Fruit fly (Drosophila melanogaster) whole organism, adult: ENCODE data around the gene CG32845.

ENCODE experiments used
- CG11617 ChIP-seq: fragments of 200-800 bp; sonication (Bioruptor generic); optimal IDR thresholded peaks from 2 replicates; lab custom pipeline; 2017; ENCODE audit warnings: mild to moderate bottlenecking, missing biosample characterization, missing genetic modification reagents, missing genetic modification characterization
- CG12768 ChIP-seq: fragments of 200-800 bp; sonication (Bioruptor generic); optimal IDR thresholded peaks from 2 replicates; lab custom pipeline; 2017; ENCODE audit warnings: missing biosample characterization, missing genetic modification characterization, mild to moderate bottlenecking, moderate library complexity, missing genetic modification reagents
- CG1620 ChIP-seq: fragments of 200-800 bp; sonication (Bioruptor generic); optimal IDR thresholded peaks from 2 replicates; lab custom pipeline; 2016; ENCODE audit warnings: missing biosample characterization, missing genetic modification characterization
- CG33017 ChIP-seq: fragments of 200-800 bp; sonication (Bioruptor generic); optimal IDR thresholded peaks from 2 replicates; lab custom pipeline; 2018; ENCODE audit warnings: missing biosample characterization, mild to moderate bottlenecking, missing genetic modification characterization, moderate library complexity
- CG5204 ChIP-seq: fragments of 200-800 bp; sonication (Bioruptor generic); optimal IDR thresholded peaks from 2 replicates; lab custom pipeline; 2016; ENCODE audit warnings: missing biosample characterization, missing genetic modification characterization
- CG7045 ChIP-seq: fragments of 200-800 bp; sonication (Bioruptor generic); optimal IDR thresholded peaks from 2 replicates; lab custom pipeline; 2017; ENCODE audit warnings: missing biosample characterization, mild to moderate bottlenecking, missing genetic modification characterization
- CG7101 ChIP-seq: fragments of 200-800 bp; sonication (Bioruptor generic); optimal IDR thresholded peaks from 2 replicates; lab custom pipeline; 2018; ENCODE audit warnings: missing biosample characterization, mild to moderate bottlenecking, missing genetic modification characterization, moderate library complexity
- Clk ChIP-seq: fragments of 200-800 bp; sonication (Bioruptor generic); optimal IDR thresholded peaks from 2 replicates; lab custom pipeline; 2017; ENCODE audit warnings: missing biosample characterization, missing genetic modification characterization
- Crg-1 ChIP-seq: fragments of 200-800 bp; sonication (Bioruptor generic); optimal IDR thresholded peaks from 2 replicates; lab custom pipeline; 2016; ENCODE audit warnings: missing biosample characterization, missing genetic modification characterization
- Hr96 ChIP-seq: fragments of 200-800 bp; sonication (Bioruptor generic); optimal IDR thresholded peaks from 2 replicates; lab custom pipeline; 2016; ENCODE audit warnings: missing biosample characterization, missing genetic modification characterization
- Mnt ChIP-seq: fragments of 200-800 bp; sonication (Bioruptor generic); optimal IDR thresholded peaks from 2 replicates; lab custom pipeline; 2016; ENCODE audit warnings: missing biosample characterization, mild to moderate bottlenecking, missing genetic modification characterization
- bab1 ChIP-seq: fragments of 200-800 bp; sonication (Bioruptor generic); optimal IDR thresholded peaks from 3 replicates; lab custom pipeline; 2019; ENCODE audit warnings: missing biosample characterization, mild to moderate bottlenecking, missing genetic modification characterization, moderate library complexity
- cic ChIP-seq: fragments of 200-800 bp; sonication (Bioruptor generic); optimal IDR thresholded peaks from 2 replicates; lab custom pipeline; 2017; ENCODE audit warnings: missing biosample characterization, mild to moderate bottlenecking, missing genetic modification characterization, moderate library complexity
- cnc ChIP-seq, 2 experiments: fragments of >200 bp; optimal IDR thresholded peaks; 2 replicates each; lab custom pipeline; 2017
- kay ChIP-seq: fragments of 200-800 bp; sonication (Bioruptor generic); peaks from one replicate; lab custom pipeline; 2016; ENCODE audit warnings: missing biosample characterization, missing genetic modification characterization, borderline replicate concordance
- ovo ChIP-seq: fragments of 200-800 bp; sonication (Bioruptor generic); optimal IDR thresholded peaks from 2 replicates; lab custom pipeline; 2016; ENCODE audit warnings: missing biosample characterization, missing genetic modification characterization
- pad ChIP-seq: fragments of 200-800 bp; sonication (Bioruptor generic); optimal IDR thresholded peaks from 3 replicates; lab custom pipeline; 2017; ENCODE audit warnings: missing biosample characterization, missing genetic modification characterization, mild to moderate bottlenecking, moderate library complexity, missing genetic modification reagents
- tj ChIP-seq: fragments of 200-800 bp; sonication (Bioruptor generic); optimal IDR thresholded peaks from 3 replicates; lab custom pipeline; 2017; ENCODE audit warnings: missing biosample characterization, mild to moderate bottlenecking, missing genetic modification characterization, moderate library complexity
- toe ChIP-seq: fragments of 200-800 bp; sonication (Bioruptor generic); optimal IDR thresholded peaks from 2 replicates; lab custom pipeline; 2016; ENCODE audit warnings: missing biosample characterization, missing genetic modification characterization

The CG32845 gene

dm6 chr3L:291583-292145 is 18.5 kb upstream of the CG32845 start:
- TF ChIP-seq pad = peak; percentile 74
- no peak for TF ChIP-seq cic (GFP tag; lab: Kevin White, UChicago)
- no peak for TF ChIP-seq CG12768 (GFP tag; lab: Kevin White, UChicago)

dm6 chr3L:284253-284652 is 11.1 kb upstream of the CG32845 start:
- TF ChIP-seq toe (GFP tag; lab: Kevin White, UChicago) (no peak), CG11617 (GFP tag; lab: Kevin White, UChicago) (no peak), cic (GFP tag; lab: Kevin White, UChicago) (no peak), kay (GFP tag; lab: Kevin White, UChicago) (no peak), CG12768 (GFP tag; lab: Kevin White, UChicago) (no peak), tj (GFP tag; lab: Kevin White, UChicago) (no peak), CG7101 (no peak), Clk (GFP tag; lab: Kevin White, UChicago) (no peak)

dm6 chr3L:282276-282675 is 9.1 kb upstream of the CG32845 start:
- no peak for TF ChIP-seq CG7101
- TF ChIP-seq pad = peak; percentile 73

- TF ChIP-seq CG33017 (tag; lab: Kevin White, UChicago) (no peak), Mnt (GFP tag; lab: Kevin White, UChicago) (peak; percentile 25)
These were observed 3.7 kb upstream of the CG32845 start, which contains the start of gene RhoGEF3 for dm6 chr3L:276736-277487. TSS of gene RhoGEF3 (plus strand) at chr3L:277437.

dm6 chr3L:274855-275254 is 1.7 kb upstream of the CG32845 start, which contains the start of gene ttm2:
TSS of gene ttm2 (plus strand) at chr3L:275155.
- TF ChIP-seq ovo (GFP tag; lab: Kevin White, UChicago) (no peak), Clk (GFP tag; lab: Kevin White, UChicago) (no peak), toe (GFP tag; lab: Kevin White, UChicago) (no peak)

dm6 chr3L:271501-272249 is 1.5 kb downstream of the CG32845 start:
- TF ChIP-seq CG5204 (GFP tag; lab: Kevin White, UChicago) (no peak), bab1 (GFP tag; lab: Kevin White, UChicago) (peak; percentile 13), CG7045 (no peak)

dm6 chr3L:270760-271500 is 2.3 kb downstream of the CG32845 start, which contains the start of gene miple2:
TSS of gene miple2 (plus strand) at chr3L:271200.
- TF ChIP-seq Crg-1 (GFP tag; lab: Kevin White, UChicago) = no peak
- TF ChIP-seq CG11617 (GFP tag; lab: Kevin White, UChicago) = peak; percentile 14
- TF ChIP-seq cic (GFP tag; lab: Kevin White, UChicago) = peak; percentile 1
- TF ChIP-seq ovo (GFP tag; lab: Kevin White, UChicago) = no peak
- peak; percentile 68 for TF ChIP-seq tj (GFP tag; lab: Kevin White, UChicago)
- no peak for TF ChIP-seq Clk (GFP tag; lab: Kevin White, UChicago)
- TF ChIP-seq CG7101 = peak; percentile 10
- TF ChIP-seq pad = peak; percentile 27
- TF ChIP-seq cnc (optimal IDR thresholded peaks at IDR 0.05; lab: Kevin White, UChicago) = peak; percentile 50 to 70

dm6 chr3L:267618-268017 is 5.6 kb downstream of the CG32845 start:
- TF ChIP-seq CG1620 (GFP tag; lab: Kevin White, UChicago) (no peak), cic (GFP tag; lab: Kevin White, UChicago) (no peak), Crg-1 (GFP tag; lab: Kevin White, UChicago) (no peak), cnc (optimal IDR thresholded peaks at IDR 0.05; lab: Kevin White, UChicago) (no peak), CG33017 (tag; lab: Kevin White, UChicago) (no peak), CG12768 (GFP tag; lab: Kevin White, UChicago) (no peak), pad (no peak), Hr96 (GFP tag; lab: Kevin White, UChicago) (no peak), CG7101 (no peak)
